Fruit fly (Drosophila melanogaster) whole organism, adult: ENCODE data around the gene AstA-R2.

ENCODE experiments used
- CG12768 ChIP-seq: fragments of 200-800 bp; sonication (Bioruptor generic); optimal IDR thresholded peaks from 2 replicates; lab custom pipeline; 2017; ENCODE audit warnings: missing biosample characterization, missing genetic modification characterization, mild to moderate bottlenecking, moderate library complexity, missing genetic modification reagents
- CG33017 ChIP-seq: fragments of 200-800 bp; sonication (Bioruptor generic); optimal IDR thresholded peaks from 2 replicates; lab custom pipeline; 2018; ENCODE audit warnings: missing biosample characterization, mild to moderate bottlenecking, missing genetic modification characterization, moderate library complexity
- CG7101 ChIP-seq: fragments of 200-800 bp; sonication (Bioruptor generic); optimal IDR thresholded peaks from 2 replicates; lab custom pipeline; 2018; ENCODE audit warnings: missing biosample characterization, mild to moderate bottlenecking, missing genetic modification characterization, moderate library complexity
- Clk ChIP-seq: fragments of 200-800 bp; sonication (Bioruptor generic); optimal IDR thresholded peaks from 2 replicates; lab custom pipeline; 2017; ENCODE audit warnings: missing biosample characterization, missing genetic modification characterization
- Mnt ChIP-seq: fragments of 200-800 bp; sonication (Bioruptor generic); optimal IDR thresholded peaks from 2 replicates; lab custom pipeline; 2016; ENCODE audit warnings: missing biosample characterization, mild to moderate bottlenecking, missing genetic modification characterization
- bab1 ChIP-seq: fragments of 200-800 bp; sonication (Bioruptor generic); optimal IDR thresholded peaks from 3 replicates; lab custom pipeline; 2019; ENCODE audit warnings: missing biosample characterization, mild to moderate bottlenecking, missing genetic modification characterization, moderate library complexity
- kay ChIP-seq: fragments of 200-800 bp; sonication (Bioruptor generic); peaks from one replicate; lab custom pipeline; 2016; ENCODE audit warnings: missing biosample characterization, missing genetic modification characterization, borderline replicate concordance
- pad ChIP-seq: fragments of 200-800 bp; sonication (Bioruptor generic); optimal IDR thresholded peaks from 3 replicates; lab custom pipeline; 2017; ENCODE audit warnings: missing biosample characterization, missing genetic modification characterization, mild to moderate bottlenecking, moderate library complexity, missing genetic modification reagents

- no peak for TF ChIP-seq Mnt (GFP tag; lab: Kevin White, UChicago)
- TF ChIP-seq CG7101 (tag; lab: Kevin White, UChicago), result no peak
- no peak for TF ChIP-seq CG33017 (tag; lab: Kevin White, UChicago)
- TF ChIP-seq bab1, result no peak
- TF ChIP-seq kay (GFP tag; lab: Kevin White, UChicago), result no peak
- no peak for TF ChIP-seq CG12768 (GFP tag; lab: Kevin White, UChicago)
- no peak for TF ChIP-seq pad (GFP tag; lab: Kevin White, UChicago)
- TF ChIP-seq Clk, result no peak
Measured at dm6 chr3R:28756879-28757278, 12.3 kb upstream of the AstA-R2 start, which contains the start of gene CG9997.
